Worm (Caenorhabditis elegans): ENCODE data around the gene T10C6.16.

T10C6.16 gene

ce11 chrV:16042743-16043014, 9.9 kb upstream of the T10C6.16 start:
- no peak for TF ChIP-seq ztf-29 (GFP tag; IDR thresholded peaks at IDR 0.05)
- no peak for TF ChIP-seq ztf-23 (GFP tag; IDR thresholded peaks at IDR 0.05)
- no peak for TF ChIP-seq ref-1 (GFP tag; conservative IDR thresholded peaks at IDR 0.05)
- no peak; the same call in 1 of the 2 replicates for TF ChIP-seq flt-1 (GFP tag; IDR thresholded peaks at IDR 0.05)
- no peak for TF ChIP-seq tab-1 (GFP tag; IDR thresholded peaks at IDR 0.05)
- TF ChIP-seq T22C8.4 (GFP tag; IDR thresholded peaks at IDR 0.05) = no peak
- no peak for TF ChIP-seq med-1 (GFP tag; optimal IDR thresholded peaks at IDR 0.05; ENCODE audit: insufficient read depth)
- no peak for TF ChIP-seq cog-1 (tag; optimal IDR thresholded peaks at IDR 0.05)
- no peak for TF ChIP-seq klf-2 (GFP tag; conservative IDR thresholded peaks at IDR 0.05)

DNA sequence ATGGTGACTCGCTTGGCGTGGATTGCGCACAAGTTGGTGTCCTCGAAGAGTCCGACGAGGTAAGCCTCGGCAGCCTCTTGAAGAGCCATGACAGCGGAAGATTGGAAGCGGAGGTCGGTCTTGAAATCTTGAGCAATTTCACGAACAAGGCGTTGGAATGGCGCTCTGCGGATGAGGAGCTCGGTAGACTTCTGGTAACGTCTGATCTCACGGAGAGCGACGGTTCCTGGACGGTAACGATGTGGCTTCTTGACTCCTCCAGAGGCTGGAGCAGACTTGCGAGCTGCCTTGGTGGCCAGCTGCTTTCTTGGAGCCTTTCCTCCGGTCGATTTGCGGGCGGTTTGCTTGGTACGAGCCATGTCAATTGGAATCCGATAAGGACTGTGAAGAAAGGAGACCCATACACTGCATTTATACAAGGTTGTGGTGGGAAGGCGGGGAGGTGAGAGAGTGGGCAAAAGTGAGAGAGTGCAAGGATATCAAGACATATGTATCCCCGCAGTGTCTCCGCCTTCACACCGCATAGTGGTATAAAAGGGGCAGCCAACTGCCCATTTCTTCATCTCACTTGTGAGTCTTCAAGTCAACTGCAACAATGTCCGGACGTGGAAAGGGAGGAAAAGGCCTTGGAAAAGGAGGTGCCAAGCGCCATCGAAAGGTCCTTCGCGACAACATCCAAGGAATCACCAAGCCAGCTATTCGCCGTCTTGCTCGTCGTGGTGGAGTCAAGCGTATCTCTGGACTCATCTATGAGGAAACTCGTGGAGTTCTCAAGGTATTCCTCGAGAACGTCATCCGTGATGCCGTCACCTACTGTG, 9.3 kb upstream of the T10C6.16 start, which contains the start of the genes his-2 and his-1:
his-2 (minus strand) TSS at position 359 of the 818 bp plus-strand sequence.
his-1 (plus strand) TSS at position 596 of the 818 bp plus-strand sequence.
- TF ChIP-seq flt-1 (GFP tag; IDR thresholded peaks at IDR 0.05) = peak; percentile 81
- TF ChIP-seq ztf-23 (GFP tag; IDR thresholded peaks at IDR 0.05) = 0 out of 2 replicates have a peak, but pooled peaks have one; percentile 35
- 0 out of 2 replicates have a peak, but pooled peaks have one; percentile 3 for TF ChIP-seq klf-2 (GFP tag; conservative IDR thresholded peaks at IDR 0.05)

DNA sequence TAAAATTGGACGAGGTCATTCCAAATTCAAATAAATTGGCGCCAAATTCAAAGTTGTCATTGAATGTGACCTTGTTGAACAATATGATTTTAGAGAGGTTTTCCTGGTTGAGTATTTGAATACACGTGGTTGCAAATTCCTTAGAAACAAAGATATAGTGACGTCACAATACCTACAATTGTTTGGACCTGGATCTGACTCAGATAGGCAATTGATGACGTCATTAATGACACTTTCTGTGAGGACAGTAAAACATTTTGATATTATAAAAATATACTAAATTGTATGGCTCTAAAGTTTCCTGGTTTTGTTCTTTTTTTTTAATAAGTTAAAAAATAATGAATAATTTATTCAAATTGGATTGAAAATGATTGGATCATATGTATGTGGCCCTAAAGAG, 8.6 kb upstream of the T10C6.16 start:
- TF ChIP-seq med-1 (GFP tag; optimal IDR thresholded peaks at IDR 0.05; ENCODE audit: insufficient read depth) (no peak), ztf-23 (GFP tag; IDR thresholded peaks at IDR 0.05) (no peak), ref-1 (GFP tag; conservative IDR thresholded peaks at IDR 0.05) (no peak), tab-1 (GFP tag; IDR thresholded peaks at IDR 0.05) (no peak), cog-1 (tag; optimal IDR thresholded peaks at IDR 0.05) (no peak), klf-2 (GFP tag; conservative IDR thresholded peaks at IDR 0.05) (no peak), flt-1 (GFP tag; IDR thresholded peaks at IDR 0.05) (no peak), T22C8.4 (GFP tag; IDR thresholded peaks at IDR 0.05) (no peak), ztf-29 (GFP tag; IDR thresholded peaks at IDR 0.05) (no peak)

DNA sequence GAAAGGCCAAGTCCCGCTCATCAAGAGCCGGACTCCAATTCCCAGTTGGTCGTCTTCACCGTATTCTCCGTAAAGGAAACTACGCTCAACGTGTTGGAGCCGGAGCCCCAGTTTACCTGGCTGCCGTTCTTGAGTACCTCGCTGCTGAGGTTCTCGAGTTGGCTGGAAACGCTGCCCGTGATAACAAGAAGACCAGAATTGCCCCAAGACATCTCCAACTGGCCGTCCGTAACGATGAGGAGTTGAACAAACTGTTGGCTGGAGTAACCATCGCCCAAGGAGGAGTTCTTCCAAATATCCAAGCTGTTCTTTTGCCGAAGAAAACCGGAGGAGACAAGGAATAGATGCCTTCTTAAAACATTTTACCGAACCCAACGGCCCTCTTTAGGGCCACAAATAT, 8.0 kb upstream of the T10C6.16 start:
- TF ChIP-seq flt-1 (GFP tag; IDR thresholded peaks at IDR 0.05) = peak; percentile 25

DNA sequence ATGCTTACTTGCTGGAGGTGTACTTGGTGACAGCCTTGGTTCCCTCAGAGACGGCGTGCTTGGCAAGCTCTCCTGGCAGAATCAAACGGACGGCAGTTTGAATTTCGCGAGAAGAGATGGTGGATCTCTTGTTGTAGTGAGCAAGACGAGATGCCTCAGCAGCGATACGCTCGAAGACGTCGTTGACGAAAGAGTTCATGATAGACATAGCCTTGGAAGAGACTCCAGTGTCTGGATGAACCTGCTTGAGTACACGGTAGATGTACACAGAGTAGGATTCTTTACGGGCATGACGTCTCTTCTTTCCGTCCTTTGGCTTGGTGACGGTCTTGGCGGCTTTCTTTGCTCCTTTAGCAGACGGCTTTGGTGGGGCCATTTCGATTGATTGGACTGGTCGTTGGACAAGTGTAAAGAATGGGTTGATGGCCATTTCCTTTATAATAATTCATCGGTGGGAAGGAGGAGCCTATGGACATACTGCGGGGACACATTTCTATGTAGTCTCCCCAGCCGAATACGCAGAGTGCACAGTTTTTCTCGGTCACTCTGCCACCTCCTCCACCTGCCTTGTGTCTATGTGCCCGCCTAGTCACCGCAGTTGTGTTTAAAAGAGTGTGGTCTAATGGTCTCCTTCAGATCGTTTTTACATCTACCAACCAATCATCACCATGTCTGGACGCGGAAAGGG, 7.5 kb upstream of the T10C6.16 start, which contains the start of the genes his-4 and his-3:
his-4 (minus strand) TSS at position 376 of the 688 bp plus-strand sequence.
his-3 (plus strand) TSS at position 669 of the 688 bp plus-strand sequence.
- TF ChIP-seq T22C8.4 (GFP tag; IDR thresholded peaks at IDR 0.05) = peak; percentile 12; the same call in 1 of the 2 replicates
- TF ChIP-seq ref-1 (GFP tag; conservative IDR thresholded peaks at IDR 0.05) = 0 out of 2 replicates have a peak, but pooled peaks have one; percentile 7
- peak; percentile 31 for TF ChIP-seq cog-1 (tag; optimal IDR thresholded peaks at IDR 0.05)
- peak; percentile 64; the same call in 1 of the 2 replicates for TF ChIP-seq flt-1 (GFP tag; IDR thresholded peaks at IDR 0.05)
- peak; percentile 76 for TF ChIP-seq ztf-29 (GFP tag; IDR thresholded peaks at IDR 0.05)

DNA sequence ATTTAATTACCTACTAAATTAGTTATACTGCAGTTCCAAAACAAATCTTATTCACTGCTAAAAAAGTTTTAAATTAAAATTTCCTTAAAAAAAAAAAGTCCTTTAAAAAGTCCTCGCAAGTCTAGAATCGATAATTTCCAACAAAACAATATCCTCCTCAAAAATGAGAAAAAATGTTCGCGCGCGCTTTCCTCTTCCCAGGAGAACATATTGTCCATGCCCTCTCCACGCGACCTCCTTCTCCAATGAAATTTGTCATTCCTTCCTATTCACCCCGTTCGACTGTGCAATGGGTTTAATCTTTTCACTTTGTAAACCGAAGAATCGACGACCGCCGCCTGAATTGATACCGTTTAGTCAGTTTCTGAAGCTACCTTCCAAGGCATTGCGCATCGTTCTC, 3.4 kb upstream of the T10C6.16 start, which contains the start of gene T10C6.10:
T10C6.10 (plus strand) TSS at position 248 of the 400 bp plus-strand sequence.
- TF ChIP-seq T22C8.4 (GFP tag; IDR thresholded peaks at IDR 0.05) (no peak), flt-1 (GFP tag; IDR thresholded peaks at IDR 0.05) (no peak), cog-1 (tag; optimal IDR thresholded peaks at IDR 0.05) (no peak), ref-1 (GFP tag; conservative IDR thresholded peaks at IDR 0.05) (no peak), med-1 (GFP tag; optimal IDR thresholded peaks at IDR 0.05; ENCODE audit: insufficient read depth) (no peak), klf-2 (GFP tag; conservative IDR thresholded peaks at IDR 0.05) (no peak), ztf-29 (GFP tag; IDR thresholded peaks at IDR 0.05) (no peak), tab-1 (GFP tag; IDR thresholded peaks at IDR 0.05) (no peak), ztf-23 (GFP tag; IDR thresholded peaks at IDR 0.05) (no peak)

DNA sequence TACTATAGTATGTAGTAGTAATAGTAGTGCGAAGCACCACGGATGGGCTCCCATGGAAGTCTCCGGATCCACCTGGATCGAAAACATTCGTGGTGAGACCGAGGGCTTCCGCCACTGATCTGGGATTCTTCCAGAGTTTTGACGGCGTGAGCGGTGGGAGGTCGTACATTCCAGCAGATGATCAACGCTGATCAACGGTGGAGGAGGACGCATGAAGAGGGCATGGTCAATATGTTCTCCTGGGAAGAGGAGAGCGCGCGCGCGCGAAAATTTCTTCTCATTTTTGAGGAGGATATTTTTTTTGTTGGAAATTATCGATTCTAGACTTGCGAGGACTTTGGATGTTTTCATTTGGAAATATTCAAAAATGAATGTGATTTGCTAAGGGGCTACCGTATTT, 686 bp upstream of the T10C6.16 start:
- no peak for TF ChIP-seq klf-2 (GFP tag; conservative IDR thresholded peaks at IDR 0.05)
- TF ChIP-seq cog-1 (tag; optimal IDR thresholded peaks at IDR 0.05) = no peak
- TF ChIP-seq med-1 (GFP tag; optimal IDR thresholded peaks at IDR 0.05; ENCODE audit: insufficient read depth) = no peak
- no peak for TF ChIP-seq ztf-29 (GFP tag; IDR thresholded peaks at IDR 0.05)
- no peak for TF ChIP-seq flt-1 (GFP tag; IDR thresholded peaks at IDR 0.05)
- TF ChIP-seq ref-1 (GFP tag; conservative IDR thresholded peaks at IDR 0.05) = no peak
- no peak for TF ChIP-seq ztf-23 (GFP tag; IDR thresholded peaks at IDR 0.05)
- TF ChIP-seq tab-1 (GFP tag; IDR thresholded peaks at IDR 0.05) = no peak
- no peak for TF ChIP-seq T22C8.4 (GFP tag; IDR thresholded peaks at IDR 0.05)

- no peak for TF ChIP-seq klf-2 (GFP tag; conservative IDR thresholded peaks at IDR 0.05)
- TF ChIP-seq flt-1 (GFP tag; IDR thresholded peaks at IDR 0.05) = no peak
- TF ChIP-seq tab-1 (GFP tag; IDR thresholded peaks at IDR 0.05) = no peak
- TF ChIP-seq ztf-29 (GFP tag; IDR thresholded peaks at IDR 0.05) = no peak
- no peak for TF ChIP-seq ref-1 (GFP tag; conservative IDR thresholded peaks at IDR 0.05)
- TF ChIP-seq med-1 (GFP tag; optimal IDR thresholded peaks at IDR 0.05; ENCODE audit: insufficient read depth) = no peak
- TF ChIP-seq ztf-23 (GFP tag; IDR thresholded peaks at IDR 0.05) = no peak
- TF ChIP-seq cog-1 (tag; optimal IDR thresholded peaks at IDR 0.05) = no peak
- TF ChIP-seq T22C8.4 (GFP tag; IDR thresholded peaks at IDR 0.05) = no peak
Measured at ce11 chrV:16031571-16031970, 1.2 kb downstream of the T10C6.16 start, which contains the start of gene T10C6.7. Gene T10C6.7, minus strand, starts transcription at chrV:16031713.

ce11 chrV:16029237-16029636, 3.6 kb downstream of the T10C6.16 start:
- TF ChIP-seq klf-2 (GFP tag; conservative IDR thresholded peaks at IDR 0.05) (no peak), ztf-23 (GFP tag; IDR thresholded peaks at IDR 0.05) (no peak), ref-1 (GFP tag; conservative IDR thresholded peaks at IDR 0.05) (no peak), med-1 (GFP tag; optimal IDR thresholded peaks at IDR 0.05; ENCODE audit: insufficient read depth) (no peak), ztf-29 (GFP tag; IDR thresholded peaks at IDR 0.05) (no peak), flt-1 (GFP tag; IDR thresholded peaks at IDR 0.05) (no peak), T22C8.4 (GFP tag; IDR thresholded peaks at IDR 0.05) (no peak), tab-1 (GFP tag; IDR thresholded peaks at IDR 0.05) (no peak), cog-1 (tag; optimal IDR thresholded peaks at IDR 0.05) (no peak)
